Fruit fly (Drosophila melanogaster) Kc167 (cell line): ENCODE results near the gene CG5447.

Source experiments
- Myc ChIP-seq: fragments of >200 bp; optimal IDR thresholded peaks from 2 replicates; lab custom pipeline; 2017; ENCODE audit warnings: missing external identifiers
- Sin3A ChIP-seq: fragments of >200 bp; optimal IDR thresholded peaks from 2 replicates; lab custom pipeline; 2018; ENCODE audit warnings: missing external identifiers
- insv ChIP-seq: fragments of >200 bp; optimal IDR thresholded peaks from 3 replicates; lab custom pipeline; 2018; ENCODE audit warnings: missing external identifiers
- psq ChIP-seq: fragments of >200 bp; optimal IDR thresholded peaks from 2 replicates; lab custom pipeline; 2017; ENCODE audit warnings: missing external identifiers
- ttk ChIP-seq: sonication (Bioruptor generic); optimal IDR thresholded peaks from 2 replicates; lab custom pipeline; 2017; ENCODE audit warnings: missing external identifiers

DNA sequence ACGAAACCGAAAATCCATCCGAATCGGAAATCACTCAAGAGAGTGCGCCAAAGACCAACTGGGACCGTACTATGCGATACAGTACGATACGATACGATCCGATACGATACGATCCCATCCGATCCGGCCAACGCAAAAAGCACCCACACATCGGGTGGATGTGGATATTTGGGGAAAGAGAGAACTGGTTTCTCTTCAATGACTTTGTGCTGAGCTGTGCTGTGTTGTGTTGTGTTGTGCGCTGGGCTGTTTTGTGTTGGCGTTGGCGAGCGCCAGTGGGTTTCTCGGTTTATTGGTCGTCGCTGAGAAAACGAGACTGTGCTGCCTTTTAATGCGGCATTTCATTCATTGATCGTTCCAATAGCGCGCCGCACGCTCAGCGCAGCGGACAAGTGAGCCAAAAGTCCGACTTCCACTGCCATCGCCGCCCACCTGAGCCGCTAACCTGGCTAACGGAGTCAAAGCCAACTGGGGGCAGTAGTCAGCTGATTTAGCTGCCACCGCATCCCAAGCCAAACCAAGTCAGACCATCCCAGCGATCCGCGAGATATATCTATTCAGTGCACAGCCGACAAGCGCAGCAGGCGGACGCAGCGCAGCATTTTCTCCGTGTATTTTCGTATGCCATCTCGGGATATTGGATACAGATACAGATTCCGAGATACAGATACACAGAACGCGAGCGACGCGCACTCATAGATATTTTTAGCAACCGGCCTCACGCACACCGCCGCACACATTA, 11.7 kb upstream of the CG5447 start, which contains the start of gene tx:
- TF ChIP-seq Myc, result no peak
- no peak for TF ChIP-seq insv (lab: Kevin White, UChicago)
- no peak for TF ChIP-seq Sin3A (lab: Kevin White, UChicago)
- TF ChIP-seq psq (lab: Kevin White, UChicago), result no peak
- no peak for TF ChIP-seq ttk
